Fruit fly (Drosophila melanogaster) whole organism, embryonic: ENCODE data around the gene CG42512.

Experiments
- Antp ChIP-seq: fragments of 200-800 bp; sonication (Bioruptor generic); optimal IDR thresholded peaks from 3 replicates; lab custom pipeline; 2016; ENCODE audit warnings: missing biosample characterization, missing genetic modification characterization
- Atf-2 ChIP-seq: fragments of 200-800 bp; sonication (Bioruptor generic); optimal IDR thresholded peaks from 2 replicates; lab custom pipeline; 2016; ENCODE audit warnings: missing biosample characterization, missing genetic modification characterization
- B-H1 ChIP-seq: fragments of 200-800 bp; sonication (Bioruptor generic); IDR thresholded peaks from 3 replicates; pipeline ENCODE4 v1.3.6; 2022; ENCODE audit warnings: missing biosample characterization, missing genetic modification characterization
- CG10959 ChIP-seq: fragments of 200-800 bp; sonication (Bioruptor generic); IDR thresholded peaks from 2 replicates; pipeline ENCODE4 v1.3.6; 2022; ENCODE audit warnings: missing biosample characterization, missing genetic modification characterization
- CG13296 ChIP-seq: fragments of 200-800 bp; sonication (Bioruptor generic); optimal IDR thresholded peaks from 3 replicates; lab custom pipeline; 2018; ENCODE audit warnings: missing biosample characterization, mild to moderate bottlenecking, missing genetic modification characterization
- CG15269 ChIP-seq: fragments of 200-800 bp; sonication (Bioruptor generic); optimal IDR thresholded peaks from 2 replicates; lab custom pipeline; 2018; ENCODE audit warnings: missing biosample characterization, mild to moderate bottlenecking, missing genetic modification characterization, moderate library complexity
- CG18764 ChIP-seq: fragments of 200-800 bp; sonication (Bioruptor generic); optimal IDR thresholded peaks from 3 replicates; lab custom pipeline; 2016; ENCODE audit warnings: missing biosample characterization, missing genetic modification characterization
- CG2875 ChIP-seq: fragments of 200-800 bp; sonication (Bioruptor generic); optimal IDR thresholded peaks from 2 replicates; lab custom pipeline; 2017; ENCODE audit warnings: missing biosample characterization, mild to moderate bottlenecking, missing genetic modification characterization, missing genetic modification reagents
- CG32532 ChIP-seq: fragments of 200-800 bp; sonication (Bioruptor generic); IDR thresholded peaks from 2 replicates; pipeline ENCODE4 v1.3.6; 2022; ENCODE audit warnings: missing biosample characterization, missing genetic modification characterization
- CG3407 ChIP-seq: fragments of 200-800 bp; sonication (Bioruptor generic); optimal IDR thresholded peaks from 2 replicates; lab custom pipeline; 2018; ENCODE audit warnings: missing biosample characterization, mild to moderate bottlenecking, missing genetic modification characterization
- CG43689 ChIP-seq: fragments of 200-800 bp; sonication (Bioruptor generic); IDR thresholded peaks from 2 replicates; pipeline ENCODE4 v1.3.6; 2022; ENCODE audit warnings: missing biosample characterization, missing genetic modification characterization
- CG4730 ChIP-seq: fragments of 200-800 bp; sonication (Bioruptor generic); IDR thresholded peaks from 2 replicates; pipeline ENCODE4 v1.3.6; 2022; ENCODE audit warnings: missing biosample characterization, missing genetic modification characterization
- CG6654 ChIP-seq: fragments of 200-800 bp; sonication (Bioruptor generic); optimal IDR thresholded peaks from 2 replicates; lab custom pipeline; 2017; ENCODE audit warnings: missing biosample characterization, mild to moderate bottlenecking, missing genetic modification characterization
- CG7357 ChIP-seq: fragments of 200-800 bp; sonication (Bioruptor generic); IDR thresholded peaks from 3 replicates; pipeline ENCODE4 v1.3.6; 2022; ENCODE audit warnings: missing biosample characterization, missing genetic modification characterization
- CG7372 ChIP-seq: fragments of 200-800 bp; sonication (Bioruptor generic); IDR thresholded peaks from 2 replicates; pipeline ENCODE4 v1.3.6; 2022; ENCODE audit warnings: missing biosample characterization, missing genetic modification characterization
- CG8944 ChIP-seq: fragments of 200-800 bp; sonication (Bioruptor generic); optimal IDR thresholded peaks from 3 replicates; lab custom pipeline; 2016; ENCODE audit warnings: missing biosample characterization, missing genetic modification characterization
- CG9215 ChIP-seq: fragments of 200-800 bp; sonication (Bioruptor generic); IDR thresholded peaks from 2 replicates; pipeline ENCODE4 v1.3.6; 2022; ENCODE audit warnings: missing biosample characterization, missing genetic modification characterization
- CG9876 ChIP-seq: fragments of 200-800 bp; sonication (Bioruptor generic); optimal IDR thresholded peaks from 2 replicates; lab custom pipeline; 2016; ENCODE audit warnings: missing biosample characterization, missing genetic modification characterization
- CoRest ChIP-seq: fragments of 200-800 bp; sonication (Bioruptor generic); optimal IDR thresholded peaks from 3 replicates; lab custom pipeline; 2018; ENCODE audit warnings: missing biosample characterization, mild to moderate bottlenecking, missing genetic modification characterization, moderate library complexity
- Doc3 ChIP-seq: fragments of 200-800 bp; sonication (Bioruptor generic); IDR thresholded peaks from 3 replicates; pipeline ENCODE4 v1.3.6; 2022; ENCODE audit warnings: missing biosample characterization, missing genetic modification characterization; ENCODE audit not compliant: partially characterized antibody
- Dref ChIP-seq: fragments of 200-800 bp; sonication (Bioruptor generic); IDR thresholded peaks from 2 replicates; pipeline ENCODE4 v1.3.6; 2022; ENCODE audit warnings: missing biosample characterization, missing genetic modification characterization
- Gsc ChIP-seq: fragments of 200-800 bp; sonication (Bioruptor generic); IDR thresholded peaks from 2 replicates; pipeline ENCODE4 v1.3.6; 2022; ENCODE audit warnings: missing biosample characterization, missing genetic modification characterization
- Hmr ChIP-seq: fragments of 200-800 bp; sonication (Bioruptor generic); optimal IDR thresholded peaks from 3 replicates; lab custom pipeline; 2017; ENCODE audit warnings: mild to moderate bottlenecking, missing biosample characterization, missing genetic modification reagents, missing genetic modification characterization
- NK7.1 ChIP-seq: fragments of 200-800 bp; sonication (Bioruptor generic); optimal IDR thresholded peaks from 3 replicates; lab custom pipeline; 2016; ENCODE audit warnings: missing biosample characterization, missing genetic modification characterization
- Neu2 ChIP-seq: fragments of 200-800 bp; sonication (Bioruptor generic); optimal IDR thresholded peaks from 3 replicates; lab custom pipeline; 2016; ENCODE audit warnings: missing biosample characterization, missing genetic modification characterization, borderline replicate concordance
- Oli ChIP-seq: fragments of 200-800 bp; sonication (Bioruptor generic); optimal IDR thresholded peaks from 2 replicates; lab custom pipeline; 2018; ENCODE audit warnings: missing biosample characterization, mild to moderate bottlenecking, missing genetic modification characterization, moderate library complexity
- Ptx1 ChIP-seq: fragments of 200-800 bp; sonication (Bioruptor generic); IDR thresholded peaks from 2 replicates; pipeline ENCODE4 v1.3.6; 2022; ENCODE audit warnings: missing biosample characterization, missing genetic modification characterization
- Sox100B ChIP-seq: fragments of 200-800 bp; sonication (Bioruptor generic); optimal IDR thresholded peaks from 3 replicates; lab custom pipeline; 2018; ENCODE audit warnings: missing biosample characterization, mild to moderate bottlenecking, missing genetic modification characterization
- TFAM ChIP-seq: fragments of 200-800 bp; sonication (Bioruptor generic); optimal IDR thresholded peaks from 2 replicates; lab custom pipeline; 2017; ENCODE audit warnings: missing biosample characterization, missing genetic modification characterization, inconsistent platforms
- YL-1 ChIP-seq: fragments of 200-800 bp; sonication (Bioruptor generic); optimal IDR thresholded peaks from 3 replicates; lab custom pipeline; 2017; ENCODE audit warnings: missing biosample characterization, mild to moderate bottlenecking, missing genetic modification characterization
- abd-A ChIP-seq: fragments of 200-800 bp; sonication (Bioruptor generic); optimal IDR thresholded peaks from 3 replicates; lab custom pipeline; 2019; ENCODE audit warnings: missing biosample characterization, mild to moderate bottlenecking, missing genetic modification characterization, moderate library complexity
- aop ChIP-seq: fragments of 200-800 bp; sonication (Bioruptor generic); IDR thresholded peaks from 2 replicates; pipeline ENCODE4 v1.3.6; 2022; ENCODE audit warnings: missing biosample characterization, missing genetic modification characterization
- az2 ChIP-seq: fragments of 200-800 bp; sonication (Bioruptor generic); optimal IDR thresholded peaks from 3 replicates; lab custom pipeline; 2016; ENCODE audit warnings: missing biosample characterization, missing genetic modification characterization
- crol ChIP-seq: fragments of 200-800 bp; sonication (Bioruptor generic); IDR thresholded peaks from 2 replicates; pipeline ENCODE4 v1.3.6; 2022; ENCODE audit warnings: missing biosample characterization, missing genetic modification characterization
- da ChIP-seq: fragments of 200-800 bp; sonication (Bioruptor generic); optimal IDR thresholded peaks from 2 replicates; lab custom pipeline; 2016; ENCODE audit warnings: missing biosample characterization, missing genetic modification characterization
- ewg ChIP-seq: fragments of 200-800 bp; sonication (Bioruptor generic); optimal IDR thresholded peaks from 3 replicates; lab custom pipeline; 2017; ENCODE audit warnings: mild to moderate bottlenecking, missing biosample characterization, missing genetic modification reagents, missing genetic modification characterization
- fu2 ChIP-seq: fragments of 200-800 bp; sonication (Bioruptor generic); optimal IDR thresholded peaks from 2 replicates; lab custom pipeline; 2016; ENCODE audit warnings: missing biosample characterization, missing genetic modification characterization
- gem ChIP-seq: fragments of 200-800 bp; sonication (Bioruptor generic); optimal IDR thresholded peaks from 2 replicates; lab custom pipeline; 2019; ENCODE audit warnings: missing biosample characterization, mild to moderate bottlenecking, missing genetic modification characterization, moderate library complexity
- hkb ChIP-seq, 2 experiments: fragments of 200-800 bp in 1 of 2; fragments of >200 bp in 1 of 2; sonication (Bioruptor generic) in 1 of 2; IDR thresholded peaks in 1 of 2; optimal IDR thresholded peaks in 1 of 2; 2 replicates each; pipeline versions ENCODE4 v1.3.6 to Lab custom; 2017 to 2022; ENCODE audit warnings: missing biosample characterization in 1 of 2, missing genetic modification characterization in 1 of 2
- lmd ChIP-seq: fragments of 200-800 bp; sonication (Bioruptor generic); IDR thresholded peaks from 2 replicates; pipeline ENCODE4 v1.3.6; 2022; ENCODE audit warnings: missing biosample characterization, missing genetic modification characterization
- mirr ChIP-seq: fragments of 200-800 bp; sonication (Bioruptor generic); optimal IDR thresholded peaks from 3 replicates; lab custom pipeline; 2018; ENCODE audit warnings: missing biosample characterization, mild to moderate bottlenecking, missing genetic modification characterization
- mld ChIP-seq: fragments of 200-800 bp; sonication (Bioruptor generic); IDR thresholded peaks from 3 replicates; pipeline ENCODE4 v1.3.6; 2022; ENCODE audit warnings: missing biosample characterization, missing genetic modification characterization; ENCODE audit not compliant: partially characterized antibody
- onecut ChIP-seq: fragments of 200-800 bp; sonication (Bioruptor generic); IDR thresholded peaks from 2 replicates; pipeline ENCODE4 v1.3.6; 2022; ENCODE audit warnings: missing biosample characterization, missing genetic modification characterization
- prd ChIP-seq, 3 experiments: fragments of >200 bp in 2 of 3; fragments of 200-800 bp in 1 of 3; sonication (Bioruptor generic) in 1 of 3; optimal IDR thresholded peaks in 2 of 3; IDR thresholded peaks in 1 of 3; 2 replicates in 2 of 3; 3 replicates in 1 of 3; pipeline versions ENCODE4 v1.3.6 to Lab custom; 2017 to 2022; ENCODE audit warnings: missing biosample characterization in 1 of 3, missing genetic modification characterization in 1 of 3
- row ChIP-seq: fragments of 200-800 bp; sonication (Bioruptor generic); IDR thresholded peaks from 3 replicates; pipeline ENCODE4 v1.3.6; 2022; ENCODE audit warnings: missing biosample characterization, missing genetic modification characterization
- trh ChIP-seq: fragments of 200-800 bp; sonication (Bioruptor generic); optimal IDR thresholded peaks from 2 replicates; lab custom pipeline; 2016; ENCODE audit warnings: missing biosample characterization, missing genetic modification characterization
- wdn ChIP-seq: fragments of 200-800 bp; sonication (Bioruptor generic); IDR thresholded peaks from 2 replicates; pipeline ENCODE4 v1.3.6; 2022; ENCODE audit warnings: missing biosample characterization, missing genetic modification characterization
- yki ChIP-seq: fragments of >200 bp; optimal IDR thresholded peaks from 3 replicates; lab custom pipeline; 2018
- z ChIP-seq: fragments of 200-800 bp; sonication (Bioruptor generic); IDR thresholded peaks from 3 replicates; pipeline ENCODE4 v1.3.6; 2022; ENCODE audit warnings: missing biosample characterization, missing genetic modification characterization

CG42512 gene

dm6 chrX:16650078-16651063, 805 bp upstream of the CG42512 start (continued):
- TF ChIP-seq prd (optimal IDR thresholded peaks at IDR 0.05; lab: Kevin White, UChicago) (no peak), prd (GFP tag; IDR thresholded peaks at IDR 0.05; lab: Robert Waterston, UW) (peak; percentile 26; the same call in 1 of the 3 replicates), CG4730 (GFP tag; lab: Robert Waterston, UW) (no peak), da (GFP tag; lab: Kevin White, UChicago) (no peak), Antp (peak; percentile 85), crol (GFP tag; lab: Robert Waterston, UW) (no peak), CG6654 (no peak), Atf-2 (GFP tag; lab: Kevin White, UChicago) (no peak), row (GFP tag; lab: Robert Waterston, UW) (peak; percentile 54), Sox100B (GFP tag; lab: Kevin White, UChicago) (no peak), fu2 (GFP tag; lab: Kevin White, UChicago) (no peak), NK7.1 (GFP tag; lab: Kevin White, UChicago) (peak; percentile 79), YL-1 (GFP tag; lab: Kevin White, UChicago) (no peak), CG10959 (no peak), mirr (GFP tag; lab: Kevin White, UChicago) (no peak), CG43689 (GFP tag; lab: Robert Waterston, UW) (no peak), CG9215 (GFP tag; lab: Robert Waterston, UW) (no peak), trh (GFP tag; lab: Kevin White, UChicago) (peak; percentile 8), aop (no peak), z (no peak), CG2875 (GFP tag; lab: Kevin White, UChicago) (no peak), Gsc (GFP tag; lab: Robert Waterston, UW) (no peak), CG3407 (GFP tag; lab: Kevin White, UChicago) (no peak), CG7357 (GFP tag; lab: Robert Waterston, UW) (peak; percentile 67; the same call in 2 of the 3 replicates), hkb (optimal IDR thresholded peaks at IDR 0.05; lab: Kevin White, UChicago) (no peak), hkb (GFP tag; IDR thresholded peaks at IDR 0.05; lab: Robert Waterston, UW) (no peak), abd-A (tag; lab: Kevin White, UChicago) (peak; percentile 5), CG8944 (GFP tag; lab: Kevin White, UChicago) (no peak), mld (GFP tag; lab: Robert Waterston, UW) (no peak), CoRest (tag; lab: Kevin White, UChicago) (no peak), lmd (0 out of 2 replicates have a peak, but pooled peaks have one; percentile 23), CG18764 (no peak), Dref (GFP tag; lab: Robert Waterston, UW) (no peak), Ptx1 (GFP tag; lab: Robert Waterston, UW) (peak; percentile 58), Oli (tag; lab: Kevin White, UChicago) (peak; percentile 29), yki (no peak), CG13296 (GFP tag; lab: Kevin White, UChicago) (peak; percentile 17), ewg (GFP tag; lab: Kevin White, UChicago) (no peak), CG9876 (GFP tag; lab: Kevin White, UChicago) (no peak), Hmr (peak; percentile 27), wdn (GFP tag; lab: Robert Waterston, UW) (no peak), onecut (GFP tag; lab: Robert Waterston, UW) (peak; percentile 72), Doc3 (GFP tag; lab: Robert Waterston, UW) (no peak), Neu2 (no peak), gem (peak; percentile 51), az2 (GFP tag; lab: Kevin White, UChicago) (no peak), CG7372 (GFP tag; lab: Robert Waterston, UW) (no peak), B-H1 (GFP tag; lab: Robert Waterston, UW) (peak; percentile 68; the same call in 2 of the 3 replicates), TFAM (no peak), CG15269 (tag; lab: Kevin White, UChicago) (peak; percentile 59), CG32532 (GFP tag; lab: Robert Waterston, UW) (no peak)
